Fruit fly (Drosophila melanogaster) whole organism, adult: ENCODE measurements around the gene Npc1b.

Experiments
- CG12768 ChIP-seq: fragments of 200-800 bp; sonication (Bioruptor generic); optimal IDR thresholded peaks from 2 replicates; lab custom pipeline; 2017; ENCODE audit warnings: missing biosample characterization, missing genetic modification characterization, mild to moderate bottlenecking, moderate library complexity, missing genetic modification reagents
- CG14711 ChIP-seq: fragments of 200-800 bp; sonication (Bioruptor generic); optimal IDR thresholded peaks from 2 replicates; lab custom pipeline; 2018; ENCODE audit warnings: missing biosample characterization, mild to moderate bottlenecking, missing genetic modification characterization, moderate library complexity
- CG7101 ChIP-seq: fragments of 200-800 bp; sonication (Bioruptor generic); optimal IDR thresholded peaks from 2 replicates; lab custom pipeline; 2018; ENCODE audit warnings: missing biosample characterization, mild to moderate bottlenecking, missing genetic modification characterization, moderate library complexity
- ovo ChIP-seq: fragments of 200-800 bp; sonication (Bioruptor generic); optimal IDR thresholded peaks from 2 replicates; lab custom pipeline; 2016; ENCODE audit warnings: missing biosample characterization, missing genetic modification characterization

- no peak for TF ChIP-seq CG12768 (GFP tag; lab: Kevin White, UChicago)
- TF ChIP-seq CG7101 (tag; lab: Kevin White, UChicago): no peak
- TF ChIP-seq ovo (GFP tag; lab: Kevin White, UChicago): no peak
- no peak for TF ChIP-seq CG14711
Observed at dm6 chrX:20965369-20966040, 30.8 kb downstream of the Npc1b start, which contains the start of gene CG1304.
